Worm (Caenorhabditis elegans) whole organism, young adult: Measurements from ENCODE around the gene rsu-1.
"Not testable (repeated sequence)": the region's sequence is repeated elsewhere in the genome, so short reads cannot be mapped to it uniquely, and the experiment has no call there.

Experiments used
- D2030.7 ChIP-seq: fragments of 200-800 bp; sonication (Bioruptor generic); IDR thresholded peaks from 2 replicates; pipeline ENCODE4 v1.3.6; 2022; ENCODE audit warnings: missing genetic modification reagents, missing genetic modification characterization, missing compliant biosample characterization
- F37B4.10 ChIP-seq: fragments of 200-800 bp; sonication (Bioruptor generic); IDR thresholded peaks from 2 replicates; pipeline ENCODE4 v1.3.6; 2022; ENCODE audit warnings: missing genetic modification characterization, missing compliant biosample characterization
- F52B5.7 ChIP-seq: sonication (generic microtip); optimal IDR thresholded peaks from 2 replicates; lab custom pipeline; 2016; ENCODE audit warnings: mild to moderate bottlenecking, missing genetic modification characterization, missing compliant biosample characterization
- F57A8.1 ChIP-seq: fragments of 200-800 bp; sonication (Bioruptor generic); optimal IDR thresholded peaks from 2 replicates; lab custom pipeline; 2018; ENCODE audit warnings: mild to moderate bottlenecking, missing genetic modification characterization, moderate library complexity, missing compliant biosample characterization
- F57C9.4 ChIP-seq: sonication (generic microtip); optimal IDR thresholded peaks from 2 replicates; lab custom pipeline; 2017; ENCODE audit warnings: mild to moderate bottlenecking, missing genetic modification characterization, missing compliant biosample characterization
- K11D2.4 ChIP-seq: fragments of 200-800 bp; sonication (Bioruptor generic); IDR thresholded peaks from 2 replicates; pipeline ENCODE4 v1.3.6; 2022; ENCODE audit warnings: missing genetic modification reagents, missing genetic modification characterization, missing compliant biosample characterization
- Y67H2A.10 ChIP-seq: fragments of 200-800 bp; sonication (Bioruptor generic); conservative IDR thresholded peaks from 2 replicates; pipeline ENCODE4 v1.3.6; 2022; ENCODE audit warnings: missing genetic modification reagents, missing genetic modification characterization, missing compliant biosample characterization
- Y79H2A.3 ChIP-seq: fragments of 200-800 bp; sonication (Bioruptor generic); conservative IDR thresholded peaks from 2 replicates; pipeline ENCODE4 v1.3.6; 2022; ENCODE audit warnings: missing genetic modification reagents, missing genetic modification characterization, missing compliant biosample characterization
- aptf-2 ChIP-seq: fragments of 200-800 bp; sonication (Bioruptor generic); conservative IDR thresholded peaks from 2 replicates; pipeline ENCODE4 v1.3.6; 2022; ENCODE audit warnings: missing genetic modification reagents, missing genetic modification characterization, missing compliant biosample characterization
- ccch-3 ChIP-seq: fragments of 200-800 bp; sonication (Bioruptor generic); optimal IDR thresholded peaks from 2 replicates; lab custom pipeline; 2018; ENCODE audit warnings: mild to moderate bottlenecking, missing genetic modification characterization, missing compliant biosample characterization
- cebp-2 ChIP-seq: fragments of 200-800 bp; sonication (Bioruptor generic); IDR thresholded peaks from 2 replicates; pipeline ENCODE4 v1.3.6; 2022; ENCODE audit warnings: missing genetic modification characterization, missing compliant biosample characterization
- ceh-27 ChIP-seq: fragments of 200-800 bp; sonication (Bioruptor generic); optimal IDR thresholded peaks from 2 replicates; lab custom pipeline; 2018; ENCODE audit warnings: mild to moderate bottlenecking, missing genetic modification characterization, moderate library complexity, missing compliant biosample characterization
- ceh-79 ChIP-seq: sonication (generic microtip); optimal IDR thresholded peaks from 2 replicates; lab custom pipeline; 2017; ENCODE audit warnings: mild to moderate bottlenecking, missing genetic modification characterization, missing compliant biosample characterization
- chd-7 ChIP-seq: sonication (generic microtip); optimal IDR thresholded peaks from 2 replicates; lab custom pipeline; 2016; ENCODE audit warnings: mild to moderate bottlenecking, missing genetic modification characterization, moderate library complexity, missing compliant biosample characterization
- egrh-3 ChIP-seq: fragments of 200-800 bp; sonication (Bioruptor generic); IDR thresholded peaks from 2 replicates; pipeline ENCODE4 v1.3.6; 2022; ENCODE audit warnings: missing genetic modification reagents, missing genetic modification characterization, missing compliant biosample characterization
- fkh-3 ChIP-seq: sonication (generic microtip); optimal IDR thresholded peaks from 2 replicates; lab custom pipeline; 2016; ENCODE audit warnings: mild to moderate bottlenecking, missing genetic modification characterization, missing compliant biosample characterization
- hlh-12 ChIP-seq: sonication (generic microtip); optimal IDR thresholded peaks from 2 replicates; lab custom pipeline; 2016; ENCODE audit warnings: missing genetic modification characterization, missing compliant biosample characterization
- hlh-26 ChIP-seq: fragments of 200-800 bp; sonication (Bioruptor generic); conservative IDR thresholded peaks from 2 replicates; pipeline ENCODE4 v1.3.6; 2022; ENCODE audit warnings: missing genetic modification reagents, missing genetic modification characterization, missing compliant biosample characterization
- hrde-1 ChIP-seq: sonication (generic microtip); optimal IDR thresholded peaks from 2 replicates; lab custom pipeline; 2016; ENCODE audit warnings: missing genetic modification characterization, mild to moderate bottlenecking, missing compliant biosample characterization, moderate library complexity, missing genotype, missing genetic modification reagents, borderline replicate concordance
- hsf-1 ChIP-seq: fragments of 200-800 bp; sonication (Bioruptor generic); IDR thresholded peaks from 2 replicates; pipeline ENCODE4 v1.3.6; 2022; ENCODE audit warnings: missing genetic modification reagents, missing genetic modification characterization, missing compliant biosample characterization
- lin-26 ChIP-seq: fragments of 200-800 bp; sonication (Bioruptor generic); IDR thresholded peaks from 2 replicates; pipeline ENCODE4 v1.3.6; 2022; ENCODE audit warnings: missing genetic modification reagents, missing genetic modification characterization, missing compliant biosample characterization
- lin-40 ChIP-seq: sonication (generic microtip); optimal IDR thresholded peaks from 2 replicates; lab custom pipeline; 2016; ENCODE audit warnings: missing genetic modification characterization, mild to moderate bottlenecking, missing compliant biosample characterization, missing genotype, missing genetic modification reagents
- lin-54 ChIP-seq: fragments of 200-800 bp; sonication (Bioruptor generic); optimal IDR thresholded peaks from 2 replicates; lab custom pipeline; 2018; ENCODE audit warnings: mild to moderate bottlenecking, missing genetic modification characterization, missing compliant biosample characterization
- lsl-1 ChIP-seq: fragments of 200-800 bp; sonication (Bioruptor generic); optimal IDR thresholded peaks from 2 replicates; lab custom pipeline; 2018; ENCODE audit warnings: mild to moderate bottlenecking, missing genetic modification characterization, moderate library complexity, missing compliant biosample characterization
- madf-3 ChIP-seq: fragments of 200-800 bp; sonication (Bioruptor generic); IDR thresholded peaks from 2 replicates; pipeline ENCODE4 v1.3.6; 2022; ENCODE audit warnings: missing genetic modification reagents, missing genetic modification characterization, missing compliant biosample characterization
- madf-8 ChIP-seq: fragments of 200-800 bp; sonication (Bioruptor generic); conservative IDR thresholded peaks from 2 replicates; pipeline ENCODE4 v1.3.6; 2022; ENCODE audit warnings: missing genetic modification reagents, missing genetic modification characterization, missing compliant biosample characterization
- mxl-1 ChIP-seq: sonication (generic microtip); optimal IDR thresholded peaks from 2 replicates; lab custom pipeline; 2016; ENCODE audit warnings: missing genetic modification characterization, missing compliant biosample characterization
- nfya-2 ChIP-seq: fragments of 200-800 bp; sonication (Bioruptor generic); IDR thresholded peaks from 2 replicates; pipeline ENCODE4 v1.3.6; 2022; ENCODE audit warnings: missing genetic modification reagents, missing genetic modification characterization, missing compliant biosample characterization
- nhr-80 ChIP-seq: sonication (generic microtip); optimal IDR thresholded peaks from 2 replicates; lab custom pipeline; 2016; ENCODE audit warnings: missing genetic modification characterization, missing compliant biosample characterization
- pbrm-1 ChIP-seq: fragments of 200-800 bp; sonication (Bioruptor generic); IDR thresholded peaks from 2 replicates; pipeline ENCODE4 v1.3.6; 2022; ENCODE audit warnings: missing genetic modification reagents, missing genetic modification characterization, missing compliant biosample characterization
- rec-8 ChIP-seq, 2 experiments: sonication (generic microtip); optimal IDR thresholded peaks; 2 replicates each; lab custom pipeline; 2016; ENCODE audit warnings: mild to moderate bottlenecking in 2 of 2, missing genetic modification characterization in 2 of 2, missing genetic modification reagents in 2 of 2, missing genotype in 2 of 2, missing biosample characterization in 1 of 2, missing compliant biosample characterization in 1 of 2, moderate library complexity in 1 of 2
- sea-2 ChIP-seq: fragments of 200-800 bp; sonication (Bioruptor generic); IDR thresholded peaks from 2 replicates; pipeline ENCODE4 v1.3.6; 2022; ENCODE audit warnings: missing genetic modification characterization, missing compliant biosample characterization
- snpc-4 ChIP-seq, 5 experiments: fragments of 150-350 bp in 1 of 5; sonication (generic microtip) in 4 of 5; optimal IDR thresholded peaks; 2 replicates each; lab custom pipeline; 2014 to 2018; ENCODE audit warnings: missing genetic modification characterization in 5 of 5, missing biosample characterization in 3 of 5, antibody characterized with exemption in 2 of 5, mild to moderate bottlenecking in 2 of 5, missing compliant biosample characterization in 2 of 5, missing genotype in 2 of 5, moderate library complexity in 2 of 5, missing genetic modification reagents in 1 of 5
- unc-62 ChIP-seq: fragments of 150-350 bp; optimal IDR thresholded peaks from 2 replicates; lab custom pipeline; 2014; ENCODE audit warnings: missing biosample characterization, missing genetic modification reagents, missing genetic modification characterization
- xnd-1 ChIP-seq: sonication (generic microtip); optimal IDR thresholded peaks from 2 replicates; lab custom pipeline; 2016; ENCODE audit warnings: missing genotype, missing genetic modification reagents, missing genetic modification characterization, missing compliant biosample characterization
- zfh-2 ChIP-seq: fragments of 200-800 bp; sonication (Bioruptor generic); conservative IDR thresholded peaks from 2 replicates; pipeline ENCODE4 v1.3.6; 2022; ENCODE audit warnings: missing genetic modification reagents, missing genetic modification characterization, missing compliant biosample characterization
- ztf-22 ChIP-seq: fragments of 200-800 bp; sonication (Bioruptor generic); optimal IDR thresholded peaks from 2 replicates; lab custom pipeline; 2018; ENCODE audit warnings: mild to moderate bottlenecking, missing genetic modification characterization, moderate library complexity, missing compliant biosample characterization

The rsu-1 gene

DNA sequence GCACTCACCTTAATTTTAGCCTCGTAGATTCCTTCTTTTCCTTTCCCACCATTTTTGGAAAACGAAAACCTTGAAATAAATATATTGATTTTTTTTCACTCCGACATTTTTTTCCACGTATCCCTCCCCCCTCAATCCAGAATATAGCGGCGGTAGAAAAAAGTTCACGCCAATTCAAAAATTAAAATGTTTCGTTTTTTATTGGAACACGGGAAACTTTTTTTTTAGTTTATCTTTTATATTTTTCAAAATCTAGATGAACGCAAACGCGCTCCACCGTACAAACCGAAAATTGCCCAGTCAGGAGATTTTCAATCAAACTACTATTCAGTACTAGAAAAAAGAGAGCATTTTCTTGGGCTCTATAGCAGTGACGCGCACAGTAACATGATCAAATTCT is 27.7 kb upstream of the rsu-1 start, which contains the start of gene spe-41:
Gene spe-41, minus strand, starts transcription at position 72 of the 400 bp plus-strand sequence.
- TF ChIP-seq Y67H2A.10 (GFP tag; lab: Robert Waterston, UW) = no peak
- no peak for TF ChIP-seq fkh-3 (tag; lab: Kevin White, UChicago)
- TF ChIP-seq hsf-1 (GFP tag; lab: Robert Waterston, UW) = no peak
- TF ChIP-seq, all 124 proteins: peak for 0

DNA sequence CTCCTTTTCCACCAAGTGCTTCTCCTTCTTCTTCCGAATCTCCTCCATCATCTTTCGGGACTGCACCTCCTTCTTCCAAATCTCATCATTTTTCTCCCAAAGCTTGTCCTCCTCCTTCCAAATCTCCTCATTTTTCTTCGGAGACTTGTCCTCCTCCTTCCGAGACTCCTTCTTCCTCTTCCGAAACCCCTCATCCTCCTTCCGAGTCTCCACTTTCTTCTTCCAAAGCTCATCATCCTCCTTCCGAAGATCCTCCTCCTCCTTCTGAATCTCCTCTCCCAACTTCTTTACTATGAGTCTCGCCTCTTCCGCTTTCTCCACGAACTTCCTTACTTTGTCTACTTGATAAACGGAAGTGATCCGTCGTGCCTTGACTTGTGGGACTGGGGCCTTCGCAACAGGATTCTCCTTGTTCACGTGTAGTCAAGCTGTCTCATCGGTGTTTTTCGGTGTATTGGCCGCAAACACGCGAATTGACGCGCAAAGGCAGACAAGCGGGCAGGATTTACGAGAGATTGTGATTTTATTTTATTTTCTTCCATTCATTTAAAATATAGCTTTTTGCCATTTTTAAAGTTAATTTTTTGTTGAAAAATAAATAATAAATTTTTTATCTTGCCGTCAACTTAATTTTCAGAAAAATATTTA is 19.1 kb upstream of the rsu-1 start, which contains the start of the genes K01A11.3 and C34C12.12:
Gene K01A11.3, minus strand, starts transcription at position 51 of the 648 bp plus-strand sequence.
Gene C34C12.12, plus strand, starts transcription at position 632 of the 648 bp plus-strand sequence.
- TF ChIP-seq zfh-2 (GFP tag; lab: Robert Waterston, UW) (0 out of 2 replicates have a peak, but pooled peaks have one; percentile 21), F37B4.10 (GFP tag; lab: Robert Waterston, UW) (0 out of 2 replicates have a peak, but pooled peaks have one; percentile 27), pbrm-1 (GFP tag; lab: Robert Waterston, UW) (no peak), nhr-80 (tag; lab: Kevin White, UChicago) (no peak)

DNA sequence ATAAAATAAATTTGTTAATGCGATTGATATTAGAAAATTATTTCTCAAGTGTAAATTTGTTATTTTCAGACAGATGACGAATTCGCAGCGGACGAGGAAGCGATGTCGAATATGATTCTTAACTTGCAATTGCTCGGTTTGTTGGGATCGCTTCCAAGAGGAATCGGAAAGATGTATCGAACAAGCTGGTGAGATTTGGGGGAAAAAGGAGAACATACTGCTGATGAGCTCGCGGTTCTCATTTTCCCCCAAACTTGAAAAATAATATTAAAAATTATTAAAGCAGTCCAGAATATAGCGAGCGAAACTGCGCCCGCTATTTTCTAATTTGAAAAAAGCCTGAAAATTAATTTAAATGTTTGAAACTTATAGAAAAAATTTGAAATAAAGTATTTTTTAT is 18.3 kb upstream of the rsu-1 start, which contains the start of gene C34C12.2:
Gene C34C12.2, plus strand, starts transcription at position 301 of the 400 bp plus-strand sequence.
- TF ChIP-seq rec-8 (tag; optimal IDR thresholded peaks at IDR 0.05; lab: Kevin White, UChicago); F52B5.7 (tag; lab: Kevin White, UChicago); chd-7 (tag; lab: Kevin White, UChicago): not testable (repeated sequence)

DNA sequence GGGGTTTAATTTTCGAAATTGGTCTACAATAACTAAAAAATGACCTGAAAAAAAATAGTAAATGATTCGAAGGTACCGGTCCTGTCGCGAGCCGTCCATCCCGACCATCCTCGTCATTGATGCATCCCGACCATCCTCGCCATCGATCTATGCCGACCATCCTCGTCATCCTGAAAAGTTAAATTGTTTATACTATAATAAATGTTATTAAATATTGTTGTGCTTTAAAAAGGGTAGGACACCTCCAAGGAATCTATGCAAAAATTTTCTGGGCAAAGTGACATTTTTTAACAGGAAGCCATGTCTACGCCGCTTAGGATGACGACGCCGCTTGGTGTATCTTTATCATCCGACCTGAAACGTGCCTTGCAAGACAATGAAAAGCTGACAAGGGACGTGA is 17.8 kb upstream of the rsu-1 start, which contains the start of gene C34C12.1:
Gene C34C12.1, plus strand, starts transcription at position 301 of the 400 bp plus-strand sequence.
- TF ChIP-seq aptf-2 (GFP tag; lab: Robert Waterston, UW); nfya-2 (GFP tag; lab: Robert Waterston, UW); hrde-1 (tag; lab: Kevin White, UChicago): not testable (repeated sequence)

DNA sequence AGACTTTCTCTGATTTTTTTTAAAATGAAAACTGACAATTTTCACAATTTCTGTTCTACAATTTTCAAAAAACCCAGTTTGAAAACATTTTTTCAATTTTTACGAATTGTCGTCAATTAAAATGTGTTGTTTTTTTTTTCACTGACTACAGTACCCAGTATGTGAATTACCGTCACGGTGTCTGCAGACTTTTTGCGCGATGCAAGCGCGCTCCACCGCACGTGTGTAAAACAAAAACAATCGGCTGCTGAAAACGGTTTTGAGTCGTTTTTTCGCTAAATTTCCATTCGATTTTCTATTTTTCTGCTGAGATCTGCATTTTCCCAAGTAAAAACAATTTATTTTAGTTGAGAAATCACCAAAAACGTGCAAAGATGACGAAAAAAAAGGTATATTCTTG is 15.6 kb upstream of the rsu-1 start:
- TF ChIP-seq ceh-27 (GFP tag; lab: Kevin White, UChicago) = peak; percentile 97
- peak; percentile 23 for TF ChIP-seq F57C9.4 (tag; lab: Kevin White, UChicago)
- TF ChIP-seq hlh-26 (GFP tag; lab: Robert Waterston, UW) = no peak
- no peak for TF ChIP-seq F57A8.1
- peak; percentile 95 for TF ChIP-seq madf-3
- peak; percentile 99 for TF ChIP-seq lin-40 (tag; lab: Kevin White, UChicago)
- peak; percentile 99 for TF ChIP-seq K11D2.4 (GFP tag; lab: Robert Waterston, UW)
- TF ChIP-seq lin-26 (GFP tag; lab: Robert Waterston, UW) = peak; percentile 25; the same call in 1 of the 2 replicates
- peak; percentile 38 for TF ChIP-seq F52B5.7 (tag; lab: Kevin White, UChicago)
- peak; percentile 33 for TF ChIP-seq unc-62 (GFP tag; lab: Kevin White, UChicago)
- TF ChIP-seq chd-7 (tag; lab: Kevin White, UChicago) = peak; percentile 88
- no peak for TF ChIP-seq mxl-1
- TF ChIP-seq hrde-1 (tag; lab: Kevin White, UChicago) = peak; percentile 4
- TF ChIP-seq snpc-4 (GFP tag; optimal IDR thresholded peaks at IDR 0.05; lab: Kevin White, UChicago) = peak; percentile 65
- peak; percentile 76 to 87 (median 85) for TF ChIP-seq snpc-4 (tag; optimal IDR thresholded peaks at IDR 0.05; lab: Kevin White, UChicago)
- peak; percentile 91 for TF ChIP-seq lsl-1 (GFP tag; lab: Kevin White, UChicago)
- peak; percentile 57 for TF ChIP-seq madf-8
- TF ChIP-seq lin-54 = peak; percentile 97
- TF ChIP-seq ccch-3 (GFP tag; lab: Kevin White, UChicago) = no peak
- TF ChIP-seq nhr-80 (tag; lab: Kevin White, UChicago) = peak; percentile 63
- 0 out of 2 replicates have a peak, but pooled peaks have one; percentile 62 for TF ChIP-seq cebp-2 (GFP tag; lab: Robert Waterston, UW)
- peak; percentile 60 for TF ChIP-seq ztf-22 (GFP tag; lab: Kevin White, UChicago)
- TF ChIP-seq egrh-3 (GFP tag; lab: Robert Waterston, UW) = no peak
- TF ChIP-seq xnd-1 (tag; lab: Kevin White, UChicago) = peak; percentile 36
- TF ChIP-seq Y79H2A.3 (GFP tag; lab: Robert Waterston, UW) = no peak
- 0 out of 2 replicates have a peak, but pooled peaks have one; percentile 65 for TF ChIP-seq sea-2 (GFP tag; lab: Robert Waterston, UW)
- peak; percentile 90 for TF ChIP-seq D2030.7 (GFP tag; lab: Robert Waterston, UW)
- no peak for TF ChIP-seq hlh-12 (tag; lab: Kevin White, UChicago)
- peak; percentile 63 for TF ChIP-seq ceh-79 (tag; lab: Kevin White, UChicago)
